Fruit fly (Drosophila melanogaster) whole organism, prepupa: ENCODE data around the gene CG2909.

Experiments
- CG10631 ChIP-seq: fragments of 200-800 bp; sonication (Bioruptor generic); optimal IDR thresholded peaks from 2 replicates; lab custom pipeline; 2016; ENCODE audit warnings: missing biosample characterization, missing genetic modification characterization
- CG11294 ChIP-seq: fragments of 200-800 bp; sonication (Bioruptor generic); IDR thresholded peaks from 2 replicates; pipeline ENCODE4 v1.3.6; 2022; ENCODE audit warnings: missing biosample characterization, missing genetic modification characterization
- CG15336 ChIP-seq: fragments of 200-800 bp; sonication (Bioruptor generic); IDR thresholded peaks from 2 replicates; pipeline ENCODE4 v1.3.6; 2022; ENCODE audit warnings: missing biosample characterization, missing genetic modification characterization
- CG1621 ChIP-seq: fragments of 200-800 bp; sonication (Bioruptor generic); optimal IDR thresholded peaks from 3 replicates; lab custom pipeline; 2018; ENCODE audit warnings: missing biosample characterization, mild to moderate bottlenecking, missing genetic modification characterization
- CG3032 ChIP-seq: fragments of 200-800 bp; optimal IDR thresholded peaks from 2 replicates; lab custom pipeline; 2019; ENCODE audit warnings: missing biosample characterization, mild to moderate bottlenecking, missing genetic modification characterization, moderate library complexity
- CG31627 ChIP-seq: fragments of 200-800 bp; sonication (Bioruptor generic); optimal IDR thresholded peaks from 3 replicates; lab custom pipeline; 2016; ENCODE audit warnings: missing biosample characterization, missing genetic modification characterization
- CG34406 ChIP-seq: fragments of 200-800 bp; sonication (Bioruptor generic); optimal IDR thresholded peaks from 3 replicates; lab custom pipeline; 2016; ENCODE audit warnings: missing biosample characterization, missing genetic modification characterization
- CG3919 ChIP-seq: fragments of 200-800 bp; sonication (Bioruptor generic); optimal IDR thresholded peaks from 3 replicates; lab custom pipeline; 2016; ENCODE audit warnings: missing biosample characterization, missing genetic modification characterization
- CG6854 ChIP-seq: fragments of 200-800 bp; sonication (Bioruptor generic); optimal IDR thresholded peaks from 2 replicates; lab custom pipeline; 2017; ENCODE audit warnings: missing biosample characterization, mild to moderate bottlenecking, missing genetic modification characterization
- CG7368 ChIP-seq: fragments of 200-800 bp; sonication (Bioruptor generic); optimal IDR thresholded peaks from 3 replicates; lab custom pipeline; 2016; ENCODE audit warnings: missing biosample characterization, missing genetic modification characterization
- CG8119 ChIP-seq: fragments of 200-800 bp; sonication (Bioruptor generic); IDR thresholded peaks from 3 replicates; pipeline ENCODE4 v1.3.6; 2022; ENCODE audit warnings: missing biosample characterization, missing genetic modification characterization
- CG8319 ChIP-seq: fragments of 200-800 bp; sonication (Bioruptor generic); optimal IDR thresholded peaks from 3 replicates; lab custom pipeline; 2016; ENCODE audit warnings: missing biosample characterization, missing genetic modification characterization
- CG9139 ChIP-seq: fragments of 200-800 bp; sonication (Bioruptor generic); optimal IDR thresholded peaks from 3 replicates; lab custom pipeline; 2017; ENCODE audit warnings: missing biosample characterization, mild to moderate bottlenecking, missing genetic modification characterization
- Sox102F ChIP-seq: fragments of 200-800 bp; sonication (Bioruptor generic); optimal IDR thresholded peaks from 2 replicates; lab custom pipeline; 2016; ENCODE audit warnings: missing biosample characterization, mild to moderate bottlenecking, missing genetic modification characterization
- achi ChIP-seq: fragments of 200-800 bp; sonication (Bioruptor generic); optimal IDR thresholded peaks from 3 replicates; lab custom pipeline; 2016; ENCODE audit warnings: missing biosample characterization, missing genetic modification characterization
- dsx ChIP-seq: fragments of 200-800 bp; optimal IDR thresholded peaks from 3 replicates; lab custom pipeline; 2019; ENCODE audit warnings: missing biosample characterization, mild to moderate bottlenecking, missing genetic modification characterization, moderate library complexity; ENCODE audit not compliant: poor library complexity, severe bottlenecking
- fd85E ChIP-seq: fragments of 200-800 bp; sonication (Bioruptor generic); optimal IDR thresholded peaks from 3 replicates; lab custom pipeline; 2016; ENCODE audit warnings: missing biosample characterization, missing genetic modification characterization
- lz ChIP-seq: fragments of 200-800 bp; sonication (Bioruptor generic); optimal IDR thresholded peaks from 3 replicates; lab custom pipeline; 2016; ENCODE audit warnings: missing biosample characterization, missing genetic modification characterization
- net ChIP-seq: fragments of 200-800 bp; sonication (Bioruptor generic); optimal IDR thresholded peaks from 3 replicates; lab custom pipeline; 2016; ENCODE audit warnings: missing biosample characterization, missing genetic modification characterization
- pdm3 ChIP-seq: fragments of 200-800 bp; sonication (Bioruptor generic); optimal IDR thresholded peaks from 3 replicates; lab custom pipeline; 2016; ENCODE audit warnings: missing biosample characterization, missing genetic modification characterization
- svp ChIP-seq: fragments of 200-800 bp; sonication (Bioruptor generic); peaks from one replicate; lab custom pipeline; 2016; ENCODE audit warnings: missing biosample characterization, missing genetic modification characterization
- vri ChIP-seq: fragments of 200-800 bp; sonication (Bioruptor generic); optimal IDR thresholded peaks from 3 replicates; lab custom pipeline; 2016; ENCODE audit warnings: missing biosample characterization, mild to moderate bottlenecking, missing genetic modification characterization

CG2909 gene

dm6 chrX:10369763-10370162 lies 43.5 kb downstream of the CG2909 start:
- TF ChIP-seq CG3032 (tag; lab: Kevin White, UChicago) = no peak
- no peak for TF ChIP-seq CG3919 (GFP tag; lab: Kevin White, UChicago)
- peak; percentile 48 for TF ChIP-seq vri (GFP tag; lab: Kevin White, UChicago)

- no peak for TF ChIP-seq CG9139 (GFP tag; lab: Kevin White, UChicago)
- no peak for TF ChIP-seq CG1621 (tag; lab: Kevin White, UChicago)
- no peak for TF ChIP-seq Sox102F (GFP tag; lab: Kevin White, UChicago)
- TF ChIP-seq CG11294 = no peak
- peak; percentile 90 for TF ChIP-seq svp (GFP tag; lab: Kevin White, UChicago)
- no peak for TF ChIP-seq CG31627 (GFP tag; lab: Kevin White, UChicago)
- TF ChIP-seq, all 60 proteins: peak for 1
These were observed 44.2 kb downstream of the CG2909 start for dm6 chrX:10370201-10371038.

- TF ChIP-seq CG34406 (GFP tag; lab: Kevin White, UChicago) (no peak), achi (GFP tag; lab: Kevin White, UChicago) (no peak), CG6854 (GFP tag; lab: Kevin White, UChicago) (no peak), CG8119 (GFP tag; lab: Robert Waterston, UW) (no peak), CG7368 (GFP tag; lab: Kevin White, UChicago) (no peak), CG10631 (GFP tag; lab: Kevin White, UChicago) (no peak), CG3032 (tag; lab: Kevin White, UChicago) (no peak), net (GFP tag; lab: Kevin White, UChicago) (no peak), pdm3 (no peak), dsx (no peak), lz (no peak), CG8319 (GFP tag; lab: Kevin White, UChicago) (no peak), CG15336 (no peak), fd85E (GFP tag; lab: Kevin White, UChicago) (no peak)
These were observed 49.0 kb downstream of the CG2909 start, which contains the start of the genes CG32686 and CG2898 for dm6 chrX:10375216-10375615. Gene CG32686 (minus strand): TSS chrX:10375316. Gene CG2898 (plus strand): TSS chrX:10375374.
